Fruit fly (Drosophila melanogaster) whole organism, pupa: ENCODE results near the gene EMC10.
A peak's percentile ranks its signal among the peaks of the same experiment; 100 is the strongest.

Experiments used
- CG10348 ChIP-seq: fragments of 200-800 bp; sonication (Bioruptor generic); IDR thresholded peaks from 2 replicates; pipeline ENCODE4 v1.3.6; 2022; ENCODE audit warnings: missing biosample characterization, missing genetic modification characterization
- CG12605 ChIP-seq: fragments of 200-800 bp; sonication (Bioruptor generic); IDR thresholded peaks from 2 replicates; pipeline ENCODE4 v1.3.6; 2022; ENCODE audit warnings: missing biosample characterization, missing genetic modification characterization
- CG13204 ChIP-seq: fragments of 200-800 bp; sonication (Bioruptor generic); optimal IDR thresholded peaks from 2 replicates; lab custom pipeline; 2018; ENCODE audit warnings: missing biosample characterization, mild to moderate bottlenecking, missing genetic modification characterization, moderate library complexity
- CG14655 ChIP-seq: fragments of 200-800 bp; sonication (Bioruptor generic); optimal IDR thresholded peaks from 3 replicates; lab custom pipeline; 2017; ENCODE audit warnings: mild to moderate bottlenecking, missing biosample characterization, missing genetic modification reagents, missing genetic modification characterization
- CG15710 ChIP-seq: fragments of 200-800 bp; sonication (Bioruptor generic); optimal IDR thresholded peaks from 2 replicates; lab custom pipeline; 2018; ENCODE audit warnings: missing biosample characterization, mild to moderate bottlenecking, missing genetic modification characterization, moderate library complexity
- CG17806 ChIP-seq: fragments of 200-800 bp; sonication (Bioruptor generic); optimal IDR thresholded peaks from 2 replicates; lab custom pipeline; 2018; ENCODE audit warnings: missing biosample characterization, mild to moderate bottlenecking, missing genetic modification characterization, moderate library complexity
- CG32121 ChIP-seq: fragments of 200-800 bp; sonication (Bioruptor generic); IDR thresholded peaks from 2 replicates; pipeline ENCODE4 v1.3.6; 2022; ENCODE audit warnings: missing biosample characterization, missing genetic modification characterization
- CG34367 ChIP-seq: fragments of 200-800 bp; sonication (Bioruptor generic); optimal IDR thresholded peaks from 2 replicates; lab custom pipeline; 2018; ENCODE audit warnings: missing biosample characterization, mild to moderate bottlenecking, missing genetic modification characterization
- CG4496 ChIP-seq: fragments of 200-800 bp; sonication (Bioruptor generic); IDR thresholded peaks from 3 replicates; pipeline ENCODE4 v1.3.6; 2022; ENCODE audit warnings: missing biosample characterization, missing genetic modification characterization
- CG8159 ChIP-seq: fragments of 200-800 bp; sonication (Bioruptor generic); optimal IDR thresholded peaks from 3 replicates; lab custom pipeline; 2018; ENCODE audit warnings: missing biosample characterization, mild to moderate bottlenecking, missing genetic modification characterization, moderate library complexity
- CG8301 ChIP-seq: fragments of 200-800 bp; sonication (Bioruptor generic); optimal IDR thresholded peaks from 2 replicates; lab custom pipeline; 2018; ENCODE audit warnings: missing biosample characterization, mild to moderate bottlenecking, missing genetic modification characterization
- CG9948 ChIP-seq: fragments of 200-800 bp; sonication (Bioruptor generic); optimal IDR thresholded peaks from 2 replicates; lab custom pipeline; 2018; ENCODE audit warnings: missing biosample characterization, mild to moderate bottlenecking, missing genetic modification characterization, moderate library complexity
- D1 ChIP-seq: fragments of 200-800 bp; sonication (Bioruptor generic); optimal IDR thresholded peaks from 2 replicates; lab custom pipeline; 2018; ENCODE audit warnings: missing biosample characterization, mild to moderate bottlenecking, missing genetic modification characterization, moderate library complexity
- EcR ChIP-seq: fragments of 200-800 bp; sonication (Bioruptor generic); optimal IDR thresholded peaks from 3 replicates; lab custom pipeline; 2019; ENCODE audit warnings: missing biosample characterization, missing genetic modification characterization, mild to moderate bottlenecking, moderate library complexity, missing genetic modification reagents
- Ets98B ChIP-seq: fragments of 200-800 bp; sonication (Bioruptor generic); IDR thresholded peaks from 2 replicates; pipeline ENCODE4 v1.3.6; 2022; ENCODE audit warnings: missing biosample characterization, missing genetic modification characterization
- Pif1A ChIP-seq: fragments of 200-800 bp; sonication (Bioruptor generic); optimal IDR thresholded peaks from 3 replicates; lab custom pipeline; 2016; ENCODE audit warnings: missing biosample characterization, missing genetic modification characterization
- Pif1B ChIP-seq: fragments of 200-800 bp; sonication (Bioruptor generic); optimal IDR thresholded peaks from 3 replicates; lab custom pipeline; 2016; ENCODE audit warnings: missing biosample characterization, missing genetic modification characterization
- Snoo ChIP-seq: fragments of 200-800 bp; sonication (Bioruptor generic); optimal IDR thresholded peaks from 3 replicates; lab custom pipeline; 2017; ENCODE audit warnings: missing biosample characterization, mild to moderate bottlenecking, missing genetic modification characterization, inconsistent platforms
- fd96Ca ChIP-seq: fragments of 200-800 bp; sonication (Bioruptor generic); IDR thresholded peaks from 3 replicates; pipeline ENCODE4 v1.3.6; 2022; ENCODE audit warnings: missing biosample characterization, missing genetic modification characterization
- gl ChIP-seq: fragments of 200-800 bp; sonication (Bioruptor generic); optimal IDR thresholded peaks from 2 replicates; lab custom pipeline; 2018; ENCODE audit warnings: missing biosample characterization, mild to moderate bottlenecking, missing genetic modification characterization
- rn ChIP-seq: fragments of 200-800 bp; sonication (Bioruptor generic); IDR thresholded peaks from 2 replicates; pipeline ENCODE4 v1.3.6; 2022; ENCODE audit warnings: missing biosample characterization, missing genetic modification characterization

The EMC10 gene

DNA sequence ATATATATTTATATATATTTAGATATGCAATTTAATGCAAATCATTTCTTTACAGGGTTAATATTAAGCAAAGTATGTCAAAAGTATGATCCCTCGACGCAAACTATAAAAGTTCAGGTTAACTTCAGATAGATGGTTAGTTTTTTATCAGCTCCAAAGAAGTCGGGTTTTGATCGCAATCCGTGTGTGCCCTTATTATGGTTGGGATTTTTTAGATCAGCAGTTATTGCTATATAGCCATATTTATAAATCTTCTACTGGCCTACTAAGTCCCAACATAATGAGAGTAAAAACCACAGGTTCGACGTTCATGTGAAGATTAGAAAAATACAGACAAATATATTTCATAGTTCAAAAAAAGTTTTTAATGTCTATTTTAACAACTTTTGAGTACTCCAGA is at the start of gene EMC10:
Gene EMC10 (plus strand): TSS at position 301 of the 400 bp plus-strand sequence.
- no peak for TF ChIP-seq CG13204 (GFP tag; lab: Kevin White, UChicago)
- TF ChIP-seq EcR, result no peak
- no peak for TF ChIP-seq Ets98B (GFP tag; lab: Robert Waterston, UW)
- TF ChIP-seq Pif1B (GFP tag; lab: Kevin White, UChicago), result no peak
- TF ChIP-seq gl (tag; lab: Kevin White, UChicago), result no peak
- no peak for TF ChIP-seq CG8159 (tag; lab: Kevin White, UChicago)
- no peak for TF ChIP-seq CG15710 (tag; lab: Kevin White, UChicago)
- no peak for TF ChIP-seq CG32121 (GFP tag; lab: Robert Waterston, UW)
- no peak for TF ChIP-seq CG8301 (tag; lab: Kevin White, UChicago)
- TF ChIP-seq CG17806 (tag; lab: Kevin White, UChicago), result no peak
- TF ChIP-seq, all 21 proteins: peak for 0

DNA sequence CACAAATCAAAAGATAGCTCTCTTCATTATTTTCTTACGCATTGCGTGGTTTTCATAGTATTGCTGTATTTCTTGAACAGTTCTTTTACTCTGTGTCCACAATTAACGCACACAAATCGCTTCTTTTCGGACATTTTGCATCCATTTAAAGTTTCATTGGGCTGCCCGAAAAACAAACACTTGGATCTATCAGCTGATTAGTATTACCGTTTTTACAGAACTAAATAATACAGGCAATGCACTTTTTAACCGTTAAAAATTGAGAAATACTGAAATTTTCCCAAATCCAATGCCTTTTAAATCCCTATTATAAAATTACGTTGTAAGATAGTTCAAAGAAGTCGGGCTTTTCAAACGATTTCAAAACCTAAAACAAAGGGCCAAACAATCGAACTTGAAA is 44.8 kb upstream of the EMC10 start, which contains the start of gene Arv1:
Gene Arv1 (minus strand): TSS at position 226 of the 400 bp plus-strand sequence.
- no peak for TF ChIP-seq CG32121 (GFP tag; lab: Robert Waterston, UW)
- TF ChIP-seq CG9948 (tag; lab: Kevin White, UChicago), result no peak
- no peak for TF ChIP-seq Ets98B (GFP tag; lab: Robert Waterston, UW)
- TF ChIP-seq EcR, result no peak
- TF ChIP-seq Snoo (tag; lab: Kevin White, UChicago), result no peak
- TF ChIP-seq D1 (tag; lab: Kevin White, UChicago), result no peak
- no peak for TF ChIP-seq CG12605 (GFP tag; lab: Robert Waterston, UW)
- no peak for TF ChIP-seq rn (GFP tag; lab: Robert Waterston, UW)
- TF ChIP-seq CG14655 (GFP tag; lab: Kevin White, UChicago), result no peak
- no peak for TF ChIP-seq CG15710 (tag; lab: Kevin White, UChicago)
- TF ChIP-seq CG4496 (GFP tag; lab: Robert Waterston, UW), result no peak
- TF ChIP-seq Pif1B (GFP tag; lab: Kevin White, UChicago), result no peak
- TF ChIP-seq CG8159 (tag; lab: Kevin White, UChicago), result no peak
- TF ChIP-seq gl (tag; lab: Kevin White, UChicago), result no peak
- no peak for TF ChIP-seq CG17806 (tag; lab: Kevin White, UChicago)
- no peak for TF ChIP-seq fd96Ca (GFP tag; lab: Robert Waterston, UW)
- TF ChIP-seq CG13204 (GFP tag; lab: Kevin White, UChicago), result no peak

DNA sequence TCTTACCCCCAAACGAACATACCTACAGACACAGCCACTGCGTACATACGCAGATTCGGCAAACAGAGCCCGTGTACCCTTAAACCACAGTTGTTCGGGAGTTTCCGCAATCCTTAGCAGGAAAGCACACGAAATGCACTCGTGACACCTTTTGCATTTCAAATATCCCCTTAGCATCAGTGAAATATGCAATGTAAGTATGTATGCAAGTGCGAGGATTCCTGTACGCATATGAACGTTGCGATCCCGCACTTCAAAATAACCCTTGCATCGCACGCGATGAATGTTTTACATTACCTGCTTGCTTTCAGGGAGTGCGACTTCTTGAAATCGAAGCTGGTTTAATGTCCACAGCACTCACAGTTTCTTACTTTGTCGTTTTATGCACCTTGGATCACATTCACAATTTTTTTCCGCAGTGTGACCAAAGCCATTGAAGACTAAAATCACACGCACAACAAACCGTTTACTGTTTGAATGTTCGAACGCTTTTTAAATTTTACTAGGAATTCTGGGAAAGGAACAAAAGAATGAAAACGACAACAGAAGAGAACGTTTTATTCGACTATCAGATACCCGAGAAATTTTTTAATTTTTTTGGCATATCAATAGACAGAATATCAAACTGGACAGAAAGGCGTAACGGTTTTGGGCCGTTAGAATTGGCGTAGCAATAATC is 40.5 kb upstream of the EMC10 start, which contains the start of gene Mkrn1:
Gene Mkrn1 (minus strand): TSS at position 444 of the 679 bp plus-strand sequence.
- TF ChIP-seq CG4496 (GFP tag; lab: Robert Waterston, UW) (no peak), CG12605 (GFP tag; lab: Robert Waterston, UW) (no peak), rn (GFP tag; lab: Robert Waterston, UW) (no peak), EcR (no peak), gl (tag; lab: Kevin White, UChicago) (no peak), CG34367 (tag; lab: Kevin White, UChicago) (no peak), CG8159 (tag; lab: Kevin White, UChicago) (no peak), D1 (tag; lab: Kevin White, UChicago) (no peak), CG15710 (tag; lab: Kevin White, UChicago) (no peak), Ets98B (GFP tag; lab: Robert Waterston, UW) (no peak), Pif1B (GFP tag; lab: Kevin White, UChicago) (no peak), CG8301 (tag; lab: Kevin White, UChicago) (no peak)

DNA sequence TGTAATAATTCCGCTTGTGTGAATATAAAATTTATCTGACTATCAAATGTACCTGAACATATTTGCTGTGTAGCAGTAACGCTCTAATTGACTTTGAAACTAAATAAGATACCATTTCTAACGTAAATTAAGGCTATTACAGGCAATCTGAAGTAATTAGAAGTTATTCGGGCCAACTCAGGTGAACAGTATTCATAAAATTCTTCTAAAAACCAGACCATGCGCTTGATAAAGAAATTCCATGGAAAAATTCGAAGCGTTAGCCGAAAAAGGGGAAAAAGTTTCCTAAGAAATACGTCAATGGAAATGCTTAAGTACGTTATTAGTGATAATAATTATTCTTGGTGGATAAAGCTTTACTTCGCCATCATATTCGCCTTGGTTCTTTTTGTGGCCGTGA is 39.6 kb upstream of the EMC10 start, which contains the start of gene ppk5:
Gene ppk5 (plus strand): TSS at position 301 of the 400 bp plus-strand sequence.
- TF ChIP-seq gl (tag; lab: Kevin White, UChicago) (no peak), CG17806 (tag; lab: Kevin White, UChicago) (no peak), Pif1A (GFP tag; lab: Kevin White, UChicago) (no peak), CG34367 (tag; lab: Kevin White, UChicago) (no peak), CG8301 (tag; lab: Kevin White, UChicago) (no peak), CG8159 (tag; lab: Kevin White, UChicago) (no peak), CG10348 (GFP tag; lab: Robert Waterston, UW) (no peak), Snoo (tag; lab: Kevin White, UChicago) (no peak), CG12605 (GFP tag; lab: Robert Waterston, UW) (no peak), fd96Ca (GFP tag; lab: Robert Waterston, UW) (no peak), CG9948 (tag; lab: Kevin White, UChicago) (no peak), CG32121 (GFP tag; lab: Robert Waterston, UW) (no peak)
- TF ChIP-seq, all 21 proteins: peak for 0

DNA sequence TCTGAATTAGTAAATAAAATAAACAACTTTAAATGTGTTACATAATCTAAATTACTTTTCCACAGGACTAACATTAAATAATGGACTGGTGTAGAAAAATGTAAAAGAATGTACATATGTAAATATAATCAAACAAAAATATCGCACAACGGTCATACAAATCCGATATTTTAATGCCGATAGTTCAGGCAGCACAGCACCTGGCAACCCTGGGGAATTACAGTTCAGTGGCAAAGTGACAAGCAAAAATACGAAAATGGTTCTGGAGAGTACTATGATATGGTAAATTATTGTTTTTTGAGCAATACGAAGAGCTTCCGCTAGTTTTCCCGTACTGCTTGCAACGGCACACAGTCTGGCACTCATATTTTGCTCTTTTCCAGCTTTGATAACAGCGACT is 37.1 kb upstream of the EMC10 start, which contains the start of gene Rpn10:
Gene Rpn10 (plus strand): TSS at position 144 of the 400 bp plus-strand sequence.
- TF ChIP-seq EcR (peak; percentile 63), CG8159 (tag; lab: Kevin White, UChicago) (no peak), Snoo (tag; lab: Kevin White, UChicago) (peak; percentile 6), D1 (tag; lab: Kevin White, UChicago) (peak; percentile 27)

DNA sequence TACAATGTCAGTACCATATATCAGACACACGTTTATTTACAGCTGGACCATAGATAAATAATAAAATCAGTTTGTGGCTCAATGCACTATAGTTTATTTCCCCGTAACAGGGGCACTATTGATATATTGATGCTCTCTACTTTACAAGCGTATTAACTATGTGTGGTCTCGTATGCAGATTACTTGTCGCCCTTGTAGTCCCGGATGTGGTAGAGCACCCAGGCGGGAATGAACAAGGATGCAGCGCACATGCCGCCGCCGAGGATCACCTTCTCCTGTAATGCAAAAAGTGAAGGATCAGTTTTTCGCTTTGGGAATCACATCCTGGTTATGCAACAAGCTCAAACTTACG is 35.1 kb upstream of the EMC10 start:
- TF ChIP-seq CG32121 (GFP tag; lab: Robert Waterston, UW) (no peak), CG15710 (tag; lab: Kevin White, UChicago) (no peak), CG34367 (tag; lab: Kevin White, UChicago) (no peak), D1 (tag; lab: Kevin White, UChicago) (no peak), Pif1B (GFP tag; lab: Kevin White, UChicago) (no peak), CG8301 (tag; lab: Kevin White, UChicago) (no peak)
